Fruit fly (Drosophila melanogaster) whole organism, embryonic: ENCODE data around the gene CG7565.
A peak's percentile ranks its signal among the peaks of the same experiment; 100 is the strongest.

Source experiments
- CG10959 ChIP-seq: fragments of 200-800 bp; sonication (Bioruptor generic); IDR thresholded peaks from 2 replicates; pipeline ENCODE4 v1.3.6; 2022; ENCODE audit warnings: missing biosample characterization, missing genetic modification characterization
- CG11093 ChIP-seq: fragments of 200-800 bp; sonication (Bioruptor generic); IDR thresholded peaks from 3 replicates; pipeline ENCODE4 v1.3.6; 2022; ENCODE audit warnings: missing biosample characterization, missing genetic modification characterization
- CG12236 ChIP-seq: fragments of 200-800 bp; sonication (Bioruptor generic); optimal IDR thresholded peaks from 2 replicates; lab custom pipeline; 2016; ENCODE audit warnings: missing biosample characterization, missing genetic modification characterization
- CG13123 ChIP-seq: fragments of 200-800 bp; sonication (Bioruptor generic); optimal IDR thresholded peaks from 2 replicates; lab custom pipeline; 2016; ENCODE audit warnings: missing biosample characterization, missing genetic modification characterization
- CG13424 ChIP-seq: fragments of 200-800 bp; sonication (Bioruptor generic); optimal IDR thresholded peaks from 2 replicates; lab custom pipeline; 2019; ENCODE audit warnings: missing biosample characterization, mild to moderate bottlenecking, missing genetic modification characterization, moderate library complexity
- CG13624 ChIP-seq: fragments of 200-800 bp; sonication (Bioruptor generic); optimal IDR thresholded peaks from 2 replicates; lab custom pipeline; 2016; ENCODE audit warnings: missing biosample characterization, missing genetic modification characterization
- CG14965 ChIP-seq: fragments of 200-800 bp; sonication (Bioruptor generic); optimal IDR thresholded peaks from 2 replicates; lab custom pipeline; 2016; ENCODE audit warnings: missing biosample characterization, missing genetic modification characterization, borderline replicate concordance
- CG32532 ChIP-seq: fragments of 200-800 bp; sonication (Bioruptor generic); IDR thresholded peaks from 2 replicates; pipeline ENCODE4 v1.3.6; 2022; ENCODE audit warnings: missing biosample characterization, missing genetic modification characterization
- CG3847 ChIP-seq: fragments of 200-800 bp; sonication (Bioruptor generic); IDR thresholded peaks from 2 replicates; pipeline ENCODE4 v1.3.6; 2022; ENCODE audit warnings: missing biosample characterization, missing genetic modification characterization
- CG3995 ChIP-seq: fragments of 200-800 bp; sonication (Bioruptor generic); optimal IDR thresholded peaks from 3 replicates; lab custom pipeline; 2016; ENCODE audit warnings: missing biosample characterization, missing genetic modification characterization
- CG42726 ChIP-seq: fragments of 200-800 bp; sonication (Bioruptor generic); IDR thresholded peaks from 2 replicates; pipeline ENCODE4 v1.3.6; 2022; ENCODE audit warnings: missing biosample characterization, missing genetic modification characterization; ENCODE audit not compliant: partially characterized antibody
- CG4404 ChIP-seq: fragments of 200-800 bp; sonication (Bioruptor generic); IDR thresholded peaks from 2 replicates; pipeline ENCODE4 v1.3.6; 2022; ENCODE audit warnings: missing biosample characterization, missing genetic modification characterization
- CG8089 ChIP-seq: fragments of 200-800 bp; sonication (Bioruptor generic); optimal IDR thresholded peaks from 3 replicates; lab custom pipeline; 2016; ENCODE audit warnings: missing biosample characterization, missing genetic modification characterization
- CG8765 ChIP-seq: fragments of 200-800 bp; sonication (Bioruptor generic); IDR thresholded peaks from 2 replicates; pipeline ENCODE4 v1.3.6; 2022; ENCODE audit warnings: missing biosample characterization, missing genetic modification characterization
- CG8944 ChIP-seq: fragments of 200-800 bp; sonication (Bioruptor generic); optimal IDR thresholded peaks from 3 replicates; lab custom pipeline; 2016; ENCODE audit warnings: missing biosample characterization, missing genetic modification characterization
- CG9797 ChIP-seq: fragments of 200-800 bp; sonication (Bioruptor generic); optimal IDR thresholded peaks from 3 replicates; lab custom pipeline; 2018; ENCODE audit warnings: missing biosample characterization, mild to moderate bottlenecking, missing genetic modification characterization
- Chrac-16 ChIP-seq: fragments of 200-800 bp; sonication (Bioruptor generic); optimal IDR thresholded peaks from 3 replicates; lab custom pipeline; 2016; ENCODE audit warnings: missing biosample characterization, missing genetic modification characterization
- Dip3 ChIP-seq: fragments of 200-800 bp; sonication (Bioruptor generic); optimal IDR thresholded peaks from 3 replicates; lab custom pipeline; 2016; ENCODE audit warnings: missing biosample characterization, missing genetic modification characterization
- Dref ChIP-seq: fragments of 200-800 bp; sonication (Bioruptor generic); IDR thresholded peaks from 2 replicates; pipeline ENCODE4 v1.3.6; 2022; ENCODE audit warnings: missing biosample characterization, missing genetic modification characterization
- Drgx ChIP-seq: fragments of 200-800 bp; sonication (Bioruptor generic); IDR thresholded peaks from 2 replicates; pipeline ENCODE4 v1.3.6; 2022; ENCODE audit warnings: missing biosample characterization, missing genetic modification characterization
- GATAe ChIP-seq: fragments of 200-800 bp; sonication (Bioruptor generic); conservative IDR thresholded peaks from 2 replicates; pipeline ENCODE4 v1.3.6; 2022; ENCODE audit warnings: missing biosample characterization, missing genetic modification characterization
- HLHmδ ChIP-seq: fragments of 200-800 bp; sonication (Bioruptor generic); optimal IDR thresholded peaks from 2 replicates; lab custom pipeline; 2018; ENCODE audit warnings: missing biosample characterization, mild to moderate bottlenecking, missing genetic modification characterization, moderate library complexity
- Kr ChIP-seq: fragments of 200-800 bp; sonication (Bioruptor generic); optimal IDR thresholded peaks from 2 replicates; lab custom pipeline; 2017; ENCODE audit warnings: missing biosample characterization, mild to moderate bottlenecking, missing genetic modification characterization
- Mes4 ChIP-seq: fragments of 200-800 bp; sonication (Bioruptor generic); optimal IDR thresholded peaks from 2 replicates; lab custom pipeline; 2016; ENCODE audit warnings: missing biosample characterization, missing genetic modification characterization
- Sry-β ChIP-seq: fragments of 200-800 bp; sonication (Bioruptor generic); optimal IDR thresholded peaks from 2 replicates; lab custom pipeline; 2018; ENCODE audit warnings: missing biosample characterization, mild to moderate bottlenecking, missing genetic modification characterization, moderate library complexity
- Xrp1 ChIP-seq: fragments of 200-800 bp; sonication (Bioruptor generic); IDR thresholded peaks from 2 replicates; pipeline ENCODE4 v1.3.6; 2022; ENCODE audit warnings: missing biosample characterization, missing genetic modification characterization
- ash1 ChIP-seq: fragments of 200-800 bp; sonication (Bioruptor generic); optimal IDR thresholded peaks from 2 replicates; lab custom pipeline; 2018; ENCODE audit warnings: missing biosample characterization, mild to moderate bottlenecking, missing genetic modification characterization
- bab2 ChIP-seq: fragments of 200-800 bp; sonication (Bioruptor generic); optimal IDR thresholded peaks from 2 replicates; lab custom pipeline; 2016; ENCODE audit warnings: missing biosample characterization, missing genetic modification characterization
- cas ChIP-seq: fragments of 200-800 bp; sonication (Bioruptor generic); IDR thresholded peaks from 2 replicates; pipeline ENCODE4 v1.3.6; 2022; ENCODE audit warnings: missing biosample characterization, missing genetic modification characterization
- chn ChIP-seq: fragments of 200-800 bp; sonication (Bioruptor generic); optimal IDR thresholded peaks from 2 replicates; lab custom pipeline; 2016; ENCODE audit warnings: missing biosample characterization, missing genetic modification characterization
- crc ChIP-seq: fragments of 200-800 bp; sonication (Bioruptor generic); optimal IDR thresholded peaks from 2 replicates; lab custom pipeline; 2016; ENCODE audit warnings: missing biosample characterization, missing genetic modification characterization
- dmrt11E ChIP-seq: fragments of 200-800 bp; sonication (Bioruptor generic); optimal IDR thresholded peaks from 3 replicates; lab custom pipeline; 2018; ENCODE audit warnings: missing biosample characterization, mild to moderate bottlenecking, missing genetic modification characterization, moderate library complexity
- dmrt99B ChIP-seq: fragments of 200-800 bp; sonication (Bioruptor generic); optimal IDR thresholded peaks from 2 replicates; lab custom pipeline; 2018; ENCODE audit warnings: missing biosample characterization, mild to moderate bottlenecking, missing genetic modification characterization, moderate library complexity
- exex ChIP-seq: fragments of 200-800 bp; sonication (Bioruptor generic); optimal IDR thresholded peaks from 4 replicates; lab custom pipeline; 2018; ENCODE audit warnings: missing biosample characterization, mild to moderate bottlenecking, missing genetic modification characterization, moderate library complexity
- fd102C ChIP-seq: fragments of 200-800 bp; sonication (Bioruptor generic); optimal IDR thresholded peaks from 2 replicates; lab custom pipeline; 2018; ENCODE audit warnings: missing biosample characterization, mild to moderate bottlenecking, missing genetic modification characterization, moderate library complexity
- gt ChIP-seq: fragments of 200-800 bp; sonication (Bioruptor generic); IDR thresholded peaks from 2 replicates; pipeline ENCODE4 v1.3.6; 2022; ENCODE audit warnings: missing biosample characterization, missing genetic modification characterization
- jigr1 ChIP-seq: fragments of 200-800 bp; sonication (Bioruptor generic); IDR thresholded peaks from 3 replicates; pipeline ENCODE4 v1.3.6; 2022; ENCODE audit warnings: missing biosample characterization, missing genetic modification characterization
- jing ChIP-seq: fragments of 200-800 bp; sonication (Bioruptor generic); optimal IDR thresholded peaks from 2 replicates; lab custom pipeline; 2018; ENCODE audit warnings: missing biosample characterization, mild to moderate bottlenecking, missing genetic modification characterization
- klu ChIP-seq: fragments of 200-800 bp; sonication (Bioruptor generic); IDR thresholded peaks from 2 replicates; pipeline ENCODE4 v1.3.6; 2022; ENCODE audit warnings: missing biosample characterization, missing genetic modification characterization
- knrl ChIP-seq: fragments of 200-800 bp; sonication (Bioruptor generic); IDR thresholded peaks from 3 replicates; pipeline ENCODE4 v1.3.6; 2022; ENCODE audit warnings: missing biosample characterization, missing genetic modification characterization; ENCODE audit not compliant: partially characterized antibody
- lola ChIP-seq, 3 experiments: fragments of >200 bp in 2 of 3; fragments of 200-800 bp in 1 of 3; sonication (Bioruptor generic) in 1 of 3; optimal IDR thresholded peaks; 2 replicates each; lab custom pipeline; 2017 to 2019; ENCODE audit warnings: missing biosample characterization in 3 of 3, missing genetic modification characterization in 3 of 3, mild to moderate bottlenecking in 1 of 3, moderate library complexity in 1 of 3
- mam ChIP-seq: fragments of 200-800 bp; sonication (Bioruptor generic); optimal IDR thresholded peaks from 3 replicates; lab custom pipeline; 2016; ENCODE audit warnings: missing biosample characterization, missing genetic modification characterization
- onecut ChIP-seq: fragments of 200-800 bp; sonication (Bioruptor generic); IDR thresholded peaks from 2 replicates; pipeline ENCODE4 v1.3.6; 2022; ENCODE audit warnings: missing biosample characterization, missing genetic modification characterization
- pb ChIP-seq: fragments of 200-800 bp; sonication (Bioruptor generic); optimal IDR thresholded peaks from 3 replicates; lab custom pipeline; 2016; ENCODE audit warnings: missing biosample characterization, missing genetic modification characterization
- pho ChIP-seq: fragments of 200-800 bp; sonication (Bioruptor generic); optimal IDR thresholded peaks from 2 replicates; lab custom pipeline; 2016; ENCODE audit warnings: missing biosample characterization, missing genetic modification characterization
- phol ChIP-seq: fragments of 200-800 bp; sonication (Bioruptor generic); optimal IDR thresholded peaks from 3 replicates; lab custom pipeline; 2018; ENCODE audit warnings: missing biosample characterization, mild to moderate bottlenecking, missing genetic modification characterization, moderate library complexity
- ro ChIP-seq: fragments of 200-800 bp; sonication (Bioruptor generic); IDR thresholded peaks from 2 replicates; pipeline ENCODE4 v1.3.6; 2022; ENCODE audit warnings: missing biosample characterization, missing genetic modification characterization
- slou ChIP-seq: fragments of 200-800 bp; sonication (Bioruptor generic); optimal IDR thresholded peaks from 3 replicates; lab custom pipeline; 2016; ENCODE audit warnings: missing biosample characterization, missing genetic modification characterization
- stwl ChIP-seq: fragments of 200-800 bp; sonication (Bioruptor generic); optimal IDR thresholded peaks from 3 replicates; lab custom pipeline; 2018; ENCODE audit warnings: missing biosample characterization, mild to moderate bottlenecking, missing genetic modification characterization, moderate library complexity
- unc-4 ChIP-seq: fragments of 200-800 bp; sonication (Bioruptor generic); IDR thresholded peaks from 2 replicates; pipeline ENCODE4 v1.3.6; 2022; ENCODE audit warnings: missing biosample characterization, missing genetic modification characterization; ENCODE audit not compliant: partially characterized antibody
- vfl ChIP-seq: fragments of 200-800 bp; sonication (Bioruptor generic); optimal IDR thresholded peaks from 2 replicates; lab custom pipeline; 2016; ENCODE audit warnings: missing biosample characterization, missing genetic modification characterization

Gene CG7565

DNA sequence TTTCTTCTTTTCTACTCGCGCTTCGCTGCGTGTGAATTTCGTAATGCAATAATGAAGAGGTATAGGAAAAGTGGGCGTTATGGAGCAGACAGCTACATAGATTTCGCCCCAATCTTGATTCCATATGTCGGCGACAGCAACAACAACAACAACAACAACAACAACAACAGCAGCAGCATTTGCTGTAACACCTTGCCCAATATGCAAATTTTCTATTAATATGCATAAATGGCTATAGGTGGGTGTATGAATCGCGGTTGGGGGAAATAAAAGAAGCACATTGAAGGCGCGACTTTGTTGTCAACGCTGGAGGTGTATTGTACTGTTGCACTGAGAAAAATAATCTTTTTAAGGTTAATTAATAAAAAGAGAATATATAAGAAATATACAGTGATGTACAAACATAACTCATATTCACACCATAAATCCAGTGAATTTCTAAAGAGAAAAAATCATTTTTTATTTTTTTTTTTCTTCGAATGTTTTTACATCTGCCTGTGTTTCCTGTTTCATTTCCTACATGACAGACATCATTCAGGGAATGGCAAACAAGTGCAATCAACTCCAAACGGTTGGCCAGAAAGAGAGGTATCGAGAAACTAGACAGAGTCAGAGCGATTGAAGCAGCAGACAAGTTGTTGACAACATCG, 50.0 kb downstream of the CG7565 start (continued):
- TF ChIP-seq gt (GFP tag; lab: Robert Waterston, UW) (no peak), slou (GFP tag; lab: Kevin White, UChicago) (no peak), onecut (GFP tag; lab: Robert Waterston, UW) (no peak), CG11093 (GFP tag; lab: Robert Waterston, UW) (no peak), cas (GFP tag; lab: Robert Waterston, UW) (no peak), ash1 (GFP tag; lab: Kevin White, UChicago) (no peak), chn (no peak), Drgx (no peak), jing (GFP tag; lab: Kevin White, UChicago) (no peak), CG13624 (no peak), dmrt11E (tag; lab: Kevin White, UChicago) (no peak), CG3847 (GFP tag; lab: Robert Waterston, UW) (no peak), Kr (no peak), jigr1 (GFP tag; lab: Robert Waterston, UW) (no peak), HLHmδ (GFP tag; lab: Kevin White, UChicago) (no peak), bab2 (GFP tag; lab: Kevin White, UChicago) (no peak), CG32532 (GFP tag; lab: Robert Waterston, UW) (no peak), CG13123 (GFP tag; lab: Kevin White, UChicago) (no peak), Mes4 (no peak), lola (GFP tag; optimal IDR thresholded peaks at IDR 0.05; lab: Kevin White, UChicago) (no peak), CG3995 (GFP tag; lab: Kevin White, UChicago) (no peak), dmrt99B (tag; lab: Kevin White, UChicago) (peak; percentile 61), CG8944 (GFP tag; lab: Kevin White, UChicago) (no peak), GATAe (GFP tag; lab: Robert Waterston, UW) (no peak), vfl (no peak), Xrp1 (GFP tag; lab: Robert Waterston, UW) (peak; percentile 26; the same call in 1 of the 2 replicates), pho (GFP tag; lab: Kevin White, UChicago) (no peak), knrl (GFP tag; lab: Robert Waterston, UW) (no peak), CG4404 (no peak), CG8765 (GFP tag; lab: Robert Waterston, UW) (no peak), CG12236 (GFP tag; lab: Kevin White, UChicago) (no peak), crc (GFP tag; lab: Kevin White, UChicago) (no peak), Sry-β (GFP tag; lab: Kevin White, UChicago) (no peak), unc-4 (GFP tag; lab: Robert Waterston, UW) (no peak), Chrac-16 (GFP tag; lab: Kevin White, UChicago) (no peak), CG8089 (GFP tag; lab: Kevin White, UChicago) (no peak), Dref (GFP tag; lab: Robert Waterston, UW) (no peak), klu (GFP tag; lab: Robert Waterston, UW) (no peak), Dip3 (GFP tag; lab: Kevin White, UChicago) (no peak), phol (tag; lab: Kevin White, UChicago) (peak; percentile 51), CG14965 (GFP tag; lab: Kevin White, UChicago) (no peak), exex (tag; lab: Kevin White, UChicago) (no peak), CG10959 (GFP tag; lab: Robert Waterston, UW) (no peak), CG42726 (GFP tag; lab: Robert Waterston, UW) (no peak), mam (GFP tag; lab: Kevin White, UChicago) (no peak), fd102C (GFP tag; lab: Kevin White, UChicago) (no peak), CG13424 (tag; lab: Kevin White, UChicago) (peak; percentile 22), ro (GFP tag; lab: Robert Waterston, UW) (no peak), CG9797 (GFP tag; lab: Kevin White, UChicago) (no peak), pb (GFP tag; lab: Kevin White, UChicago) (no peak), stwl (tag; lab: Kevin White, UChicago) (no peak)
